Fruit fly (Drosophila melanogaster) whole organism, embryonic: ENCODE measurements around the gene CG43931.

Experiments
- Blimp-1 ChIP-seq: fragments of 200-800 bp; sonication (Bioruptor generic); optimal IDR thresholded peaks from 3 replicates; lab custom pipeline; 2018; ENCODE audit warnings: missing biosample characterization, missing genetic modification characterization, mild to moderate bottlenecking, moderate library complexity, missing genetic modification reagents
- CG10267 ChIP-seq: fragments of 200-800 bp; sonication (Bioruptor generic); optimal IDR thresholded peaks from 2 replicates; lab custom pipeline; 2018; ENCODE audit warnings: missing biosample characterization, mild to moderate bottlenecking, missing genetic modification characterization, moderate library complexity
- CG11504 ChIP-seq: fragments of 200-800 bp; sonication (Bioruptor generic); optimal IDR thresholded peaks from 3 replicates; lab custom pipeline; 2019; ENCODE audit warnings: missing biosample characterization, mild to moderate bottlenecking, missing genetic modification characterization, moderate library complexity
- CG11696 ChIP-seq: fragments of 200-800 bp; sonication (Bioruptor generic); IDR thresholded peaks from 2 replicates; pipeline ENCODE4 v1.3.6; 2022; ENCODE audit warnings: missing biosample characterization, missing genetic modification characterization
- CG13894 ChIP-seq: fragments of 200-800 bp; sonication (Bioruptor generic); optimal IDR thresholded peaks from 3 replicates; lab custom pipeline; 2018; ENCODE audit warnings: missing biosample characterization, mild to moderate bottlenecking, missing genetic modification characterization, moderate library complexity
- CG14710 ChIP-seq: fragments of 200-800 bp; sonication (Bioruptor generic); optimal IDR thresholded peaks from 3 replicates; lab custom pipeline; 2019; ENCODE audit warnings: missing biosample characterization, mild to moderate bottlenecking, missing genetic modification characterization, moderate library complexity
- CG15011 ChIP-seq: fragments of 200-800 bp; sonication (Bioruptor generic); optimal IDR thresholded peaks from 3 replicates; lab custom pipeline; 2018; ENCODE audit warnings: missing biosample characterization, mild to moderate bottlenecking, missing genetic modification characterization
- CG15073 ChIP-seq: fragments of 200-800 bp; sonication (Bioruptor generic); optimal IDR thresholded peaks from 2 replicates; lab custom pipeline; 2016; ENCODE audit warnings: missing biosample characterization, missing genetic modification characterization
- CG1603 ChIP-seq: fragments of 200-800 bp; sonication (Bioruptor generic); optimal IDR thresholded peaks from 2 replicates; lab custom pipeline; 2019; ENCODE audit warnings: missing biosample characterization, mild to moderate bottlenecking, missing genetic modification characterization, moderate library complexity
- CG16815 ChIP-seq: fragments of 200-800 bp; sonication (Bioruptor generic); optimal IDR thresholded peaks from 3 replicates; lab custom pipeline; 2017; ENCODE audit warnings: missing biosample characterization, mild to moderate bottlenecking, missing genetic modification characterization
- CG17361 ChIP-seq: fragments of 200-800 bp; sonication (Bioruptor generic); IDR thresholded peaks from 3 replicates; pipeline ENCODE4 v1.3.6; 2022; ENCODE audit warnings: missing biosample characterization, missing genetic modification characterization
- CG17829 ChIP-seq: fragments of 200-800 bp; optimal IDR thresholded peaks from 2 replicates; lab custom pipeline; 2019; ENCODE audit warnings: missing biosample characterization, mild to moderate bottlenecking, missing genetic modification characterization, moderate library complexity
- CG30403 ChIP-seq: fragments of 200-800 bp; sonication (Bioruptor generic); optimal IDR thresholded peaks from 3 replicates; lab custom pipeline; 2016; ENCODE audit warnings: missing biosample characterization, missing genetic modification characterization
- CG31365 ChIP-seq: fragments of 200-800 bp; sonication (Bioruptor generic); optimal IDR thresholded peaks from 2 replicates; lab custom pipeline; 2018; ENCODE audit warnings: missing biosample characterization, mild to moderate bottlenecking, missing genetic modification characterization
- CG6654 ChIP-seq: fragments of 200-800 bp; sonication (Bioruptor generic); optimal IDR thresholded peaks from 2 replicates; lab custom pipeline; 2017; ENCODE audit warnings: missing biosample characterization, mild to moderate bottlenecking, missing genetic modification characterization
- CG7963 ChIP-seq: fragments of 200-800 bp; sonication (Bioruptor generic); IDR thresholded peaks from 3 replicates; pipeline ENCODE4 v1.3.6; 2022; ENCODE audit warnings: missing biosample characterization, missing genetic modification characterization; ENCODE audit not compliant: partially characterized antibody
- CG8281 ChIP-seq: fragments of 200-800 bp; sonication (Bioruptor generic); optimal IDR thresholded peaks from 2 replicates; lab custom pipeline; 2018; ENCODE audit warnings: missing biosample characterization, mild to moderate bottlenecking, missing genetic modification characterization, moderate library complexity
- CG8388 ChIP-seq: fragments of 200-800 bp; sonication (Bioruptor generic); optimal IDR thresholded peaks from 2 replicates; lab custom pipeline; 2019; ENCODE audit warnings: missing biosample characterization, mild to moderate bottlenecking, missing genetic modification characterization, moderate library complexity
- CG8924 ChIP-seq: fragments of 200-800 bp; optimal IDR thresholded peaks from 3 replicates; lab custom pipeline; 2019; ENCODE audit warnings: missing biosample characterization, mild to moderate bottlenecking, missing genetic modification characterization, moderate library complexity
- CG9727 ChIP-seq: fragments of 200-800 bp; sonication (Bioruptor generic); optimal IDR thresholded peaks from 3 replicates; lab custom pipeline; 2017; ENCODE audit warnings: missing biosample characterization, mild to moderate bottlenecking, missing genetic modification characterization
- Dll ChIP-seq: fragments of 200-800 bp; sonication (Bioruptor generic); IDR thresholded peaks from 4 replicates; pipeline ENCODE4 v1.3.6; 2022; ENCODE audit warnings: missing biosample characterization, missing genetic modification characterization; ENCODE audit not compliant: partially characterized antibody
- Elba2 ChIP-seq: fragments of 200-800 bp; sonication (Bioruptor generic); optimal IDR thresholded peaks from 3 replicates; lab custom pipeline; 2016; ENCODE audit warnings: missing biosample characterization, missing genetic modification characterization
- Hmx ChIP-seq: fragments of 200-800 bp; sonication (Bioruptor generic); optimal IDR thresholded peaks from 2 replicates; lab custom pipeline; 2016; ENCODE audit warnings: missing biosample characterization, missing genetic modification characterization
- Hr51 ChIP-seq, 2 experiments: fragments of 200-800 bp; sonication (Bioruptor generic); optimal IDR thresholded peaks; 2 replicates in 1 of 2; 3 replicates in 1 of 2; lab custom pipeline; 2016 to 2018; ENCODE audit warnings: missing biosample characterization in 2 of 2, missing genetic modification characterization in 2 of 2, mild to moderate bottlenecking in 1 of 2, moderate library complexity in 1 of 2
- Jarid2 ChIP-seq: fragments of 200-800 bp; sonication (Bioruptor generic); optimal IDR thresholded peaks from 3 replicates; lab custom pipeline; 2017; ENCODE audit warnings: mild to moderate bottlenecking, missing biosample characterization, missing genetic modification reagents, missing genetic modification characterization
- Lhr ChIP-seq: fragments of 200-800 bp; sonication (Bioruptor generic); optimal IDR thresholded peaks from 3 replicates; lab custom pipeline; 2017; ENCODE audit warnings: mild to moderate bottlenecking, missing biosample characterization, missing genetic modification reagents, missing genetic modification characterization
- MTF-1 ChIP-seq: fragments of 200-800 bp; sonication (Bioruptor generic); optimal IDR thresholded peaks from 2 replicates; lab custom pipeline; 2018; ENCODE audit warnings: missing biosample characterization, mild to moderate bottlenecking, missing genetic modification characterization, borderline replicate concordance
- NC2α ChIP-seq: fragments of 200-800 bp; sonication (Bioruptor generic); optimal IDR thresholded peaks from 2 replicates; lab custom pipeline; 2016; ENCODE audit warnings: missing biosample characterization, missing genetic modification characterization
- Oli ChIP-seq: fragments of 200-800 bp; sonication (Bioruptor generic); optimal IDR thresholded peaks from 2 replicates; lab custom pipeline; 2018; ENCODE audit warnings: missing biosample characterization, mild to moderate bottlenecking, missing genetic modification characterization, moderate library complexity
- Sox100B ChIP-seq: fragments of 200-800 bp; sonication (Bioruptor generic); optimal IDR thresholded peaks from 3 replicates; lab custom pipeline; 2018; ENCODE audit warnings: missing biosample characterization, mild to moderate bottlenecking, missing genetic modification characterization
- Sox102F ChIP-seq: fragments of 200-800 bp; sonication (Bioruptor generic); optimal IDR thresholded peaks from 2 replicates; lab custom pipeline; 2018; ENCODE audit warnings: missing biosample characterization, mild to moderate bottlenecking, missing genetic modification characterization, moderate library complexity
- Sry-δ ChIP-seq: fragments of 200-800 bp; sonication (Bioruptor generic); optimal IDR thresholded peaks from 2 replicates; lab custom pipeline; 2016; ENCODE audit warnings: missing biosample characterization, missing genetic modification characterization
- YL-1 ChIP-seq: fragments of 200-800 bp; sonication (Bioruptor generic); optimal IDR thresholded peaks from 3 replicates; lab custom pipeline; 2017; ENCODE audit warnings: missing biosample characterization, mild to moderate bottlenecking, missing genetic modification characterization
- ap ChIP-seq: fragments of 200-800 bp; sonication (Bioruptor generic); IDR thresholded peaks from 2 replicates; pipeline ENCODE4 v1.3.6; 2022; ENCODE audit warnings: missing biosample characterization, missing genetic modification characterization
- ato ChIP-seq: fragments of 200-800 bp; sonication (Bioruptor generic); IDR thresholded peaks from 2 replicates; pipeline ENCODE4 v1.3.6; 2022; ENCODE audit warnings: missing biosample characterization, missing genetic modification characterization; ENCODE audit not compliant: partially characterized antibody
- crc ChIP-seq: fragments of 200-800 bp; sonication (Bioruptor generic); optimal IDR thresholded peaks from 2 replicates; lab custom pipeline; 2016; ENCODE audit warnings: missing biosample characterization, missing genetic modification characterization
- dm ChIP-seq: fragments of 200-800 bp; sonication (Bioruptor generic); optimal IDR thresholded peaks from 3 replicates; lab custom pipeline; 2016; ENCODE audit warnings: missing biosample characterization, missing genetic modification characterization
- fru ChIP-seq: fragments of >200 bp; optimal IDR thresholded peaks from 2 replicates; lab custom pipeline; 2017
- gcm ChIP-seq: fragments of 200-800 bp; sonication (Bioruptor generic); optimal IDR thresholded peaks from 2 replicates; lab custom pipeline; 2019; ENCODE audit warnings: missing biosample characterization, mild to moderate bottlenecking, missing genetic modification characterization, moderate library complexity
- gem ChIP-seq: fragments of 200-800 bp; sonication (Bioruptor generic); optimal IDR thresholded peaks from 2 replicates; lab custom pipeline; 2019; ENCODE audit warnings: missing biosample characterization, mild to moderate bottlenecking, missing genetic modification characterization, moderate library complexity
- gfzf ChIP-seq: fragments of 200-800 bp; sonication (Bioruptor generic); optimal IDR thresholded peaks from 2 replicates; lab custom pipeline; 2016; ENCODE audit warnings: missing biosample characterization, mild to moderate bottlenecking, missing genetic modification characterization, moderate library complexity
- grau ChIP-seq: fragments of 200-800 bp; optimal IDR thresholded peaks from 3 replicates; lab custom pipeline; 2019; ENCODE audit warnings: missing biosample characterization, mild to moderate bottlenecking, missing genetic modification characterization, moderate library complexity
- gsb-n ChIP-seq: fragments of 200-800 bp; sonication (Bioruptor generic); optimal IDR thresholded peaks from 3 replicates; lab custom pipeline; 2018; ENCODE audit warnings: missing biosample characterization, mild to moderate bottlenecking, missing genetic modification characterization
- jing ChIP-seq: fragments of 200-800 bp; sonication (Bioruptor generic); optimal IDR thresholded peaks from 2 replicates; lab custom pipeline; 2018; ENCODE audit warnings: missing biosample characterization, mild to moderate bottlenecking, missing genetic modification characterization
- jumu ChIP-seq: fragments of 200-800 bp; sonication (Bioruptor generic); optimal IDR thresholded peaks from 3 replicates; lab custom pipeline; 2016; ENCODE audit warnings: missing biosample characterization, missing genetic modification characterization
- oc ChIP-seq: fragments of 200-800 bp; sonication (Bioruptor generic); optimal IDR thresholded peaks from 2 replicates; lab custom pipeline; 2018; ENCODE audit warnings: missing biosample characterization, mild to moderate bottlenecking, missing genetic modification characterization, moderate library complexity
- pita ChIP-seq: fragments of 200-800 bp; sonication (Bioruptor generic); optimal IDR thresholded peaks from 2 replicates; lab custom pipeline; 2017; ENCODE audit warnings: missing biosample characterization, mild to moderate bottlenecking, missing genetic modification characterization
- schlank ChIP-seq: fragments of 200-800 bp; sonication (Bioruptor generic); optimal IDR thresholded peaks from 2 replicates; lab custom pipeline; 2018; ENCODE audit warnings: missing biosample characterization, mild to moderate bottlenecking, missing genetic modification characterization
- tap ChIP-seq: fragments of 200-800 bp; optimal IDR thresholded peaks from 3 replicates; lab custom pipeline; 2019; ENCODE audit warnings: missing biosample characterization, mild to moderate bottlenecking, missing genetic modification characterization, moderate library complexity
- zen2 ChIP-seq: fragments of 200-800 bp; sonication (Bioruptor generic); IDR thresholded peaks from 3 replicates; pipeline ENCODE4 v1.3.6; 2022; ENCODE audit warnings: missing biosample characterization, missing genetic modification characterization; ENCODE audit not compliant: partially characterized antibody

Gene CG43931

dm6 chr3L:20918945-20919344 lies 21.6 kb downstream of the CG43931 start (continued):
- TF ChIP-seq CG6654 (GFP tag; lab: Kevin White, UChicago) (no peak), CG14710 (peak; percentile 41), CG30403 (GFP tag; lab: Kevin White, UChicago) (peak; percentile 11), Blimp-1 (peak; percentile 4), CG16815 (peak; percentile 20), gem (tag; lab: Kevin White, UChicago) (peak; percentile 60), CG17829 (tag; lab: Kevin White, UChicago) (peak; percentile 13), CG10267 (peak; percentile 2), oc (tag; lab: Kevin White, UChicago) (no peak), CG9727 (GFP tag; lab: Kevin White, UChicago) (peak; percentile 68), tap (tag; lab: Kevin White, UChicago) (no peak), CG15073 (GFP tag; lab: Kevin White, UChicago) (no peak), grau (tag; lab: Kevin White, UChicago) (peak; percentile 39), jing (GFP tag; lab: Kevin White, UChicago) (no peak), CG17361 (GFP tag; lab: Robert Waterston, UW) (peak; percentile 68; the same call in 2 of the 3 replicates), CG31365 (tag; lab: Kevin White, UChicago) (no peak), CG11504 (peak; percentile 46), Sry-δ (GFP tag; lab: Kevin White, UChicago) (no peak), MTF-1 (GFP tag; lab: Kevin White, UChicago) (no peak), CG8924 (tag; lab: Kevin White, UChicago) (peak; percentile 23), dm (GFP tag; lab: Kevin White, UChicago) (no peak), Sox100B (peak; percentile 32), CG1603 (tag; lab: Kevin White, UChicago) (no peak), CG8281 (tag; lab: Kevin White, UChicago) (no peak), ap (GFP tag; lab: Robert Waterston, UW) (no peak), Oli (tag; lab: Kevin White, UChicago) (peak; percentile 36), Sox102F (peak; percentile 29), zen2 (GFP tag; lab: Robert Waterston, UW) (no peak), ato (GFP tag; lab: Robert Waterston, UW) (no peak), CG7963 (no peak), gcm (GFP tag; lab: Kevin White, UChicago) (no peak), crc (GFP tag; lab: Kevin White, UChicago) (no peak), YL-1 (no peak), Hr51 (GFP tag; optimal IDR thresholded peaks at IDR 0.05; lab: Kevin White, UChicago) (peak in 1 of 2 experiments; percentile 27), CG8388 (GFP tag; lab: Kevin White, UChicago) (peak; percentile 42), Jarid2 (GFP tag; lab: Kevin White, UChicago) (no peak), Elba2 (no peak), schlank (tag; lab: Kevin White, UChicago) (no peak), Hmx (GFP tag; lab: Kevin White, UChicago) (no peak), jumu (GFP tag; lab: Kevin White, UChicago) (no peak), pita (GFP tag; lab: Kevin White, UChicago) (no peak), CG11696 (GFP tag; lab: Robert Waterston, UW) (no peak), fru (lab: Kevin White, UChicago) (no peak), gfzf (GFP tag; lab: Kevin White, UChicago) (no peak), Lhr (GFP tag; lab: Kevin White, UChicago) (peak; percentile 10), CG13894 (tag; lab: Kevin White, UChicago) (no peak), gsb-n (tag; lab: Kevin White, UChicago) (peak; percentile 19), CG15011 (GFP tag; lab: Kevin White, UChicago) (no peak), Dll (GFP tag; lab: Robert Waterston, UW) (no peak), NC2α (GFP tag; lab: Kevin White, UChicago) (no peak)
